Fruit fly (Drosophila melanogaster) whole organism, adult: ENCODE results near the gene CG32081.

ENCODE experiments used
- CG11617 ChIP-seq: fragments of 200-800 bp; sonication (Bioruptor generic); optimal IDR thresholded peaks from 2 replicates; lab custom pipeline; 2017; ENCODE audit warnings: mild to moderate bottlenecking, missing biosample characterization, missing genetic modification reagents, missing genetic modification characterization
- CG12768 ChIP-seq: fragments of 200-800 bp; sonication (Bioruptor generic); optimal IDR thresholded peaks from 2 replicates; lab custom pipeline; 2017; ENCODE audit warnings: missing biosample characterization, missing genetic modification characterization, mild to moderate bottlenecking, moderate library complexity, missing genetic modification reagents
- CG14711 ChIP-seq: fragments of 200-800 bp; sonication (Bioruptor generic); optimal IDR thresholded peaks from 2 replicates; lab custom pipeline; 2018; ENCODE audit warnings: missing biosample characterization, mild to moderate bottlenecking, missing genetic modification characterization, moderate library complexity
- CG1620 ChIP-seq: fragments of 200-800 bp; sonication (Bioruptor generic); optimal IDR thresholded peaks from 2 replicates; lab custom pipeline; 2016; ENCODE audit warnings: missing biosample characterization, missing genetic modification characterization
- CG33017 ChIP-seq: fragments of 200-800 bp; sonication (Bioruptor generic); optimal IDR thresholded peaks from 2 replicates; lab custom pipeline; 2018; ENCODE audit warnings: missing biosample characterization, mild to moderate bottlenecking, missing genetic modification characterization, moderate library complexity
- CG5204 ChIP-seq: fragments of 200-800 bp; sonication (Bioruptor generic); optimal IDR thresholded peaks from 2 replicates; lab custom pipeline; 2016; ENCODE audit warnings: missing biosample characterization, missing genetic modification characterization
- CG7045 ChIP-seq: fragments of 200-800 bp; sonication (Bioruptor generic); optimal IDR thresholded peaks from 2 replicates; lab custom pipeline; 2017; ENCODE audit warnings: missing biosample characterization, mild to moderate bottlenecking, missing genetic modification characterization
- CG7101 ChIP-seq: fragments of 200-800 bp; sonication (Bioruptor generic); optimal IDR thresholded peaks from 2 replicates; lab custom pipeline; 2018; ENCODE audit warnings: missing biosample characterization, mild to moderate bottlenecking, missing genetic modification characterization, moderate library complexity
- Clk ChIP-seq: fragments of 200-800 bp; sonication (Bioruptor generic); optimal IDR thresholded peaks from 2 replicates; lab custom pipeline; 2017; ENCODE audit warnings: missing biosample characterization, missing genetic modification characterization
- Crg-1 ChIP-seq: fragments of 200-800 bp; sonication (Bioruptor generic); optimal IDR thresholded peaks from 2 replicates; lab custom pipeline; 2016; ENCODE audit warnings: missing biosample characterization, missing genetic modification characterization
- Hr96 ChIP-seq: fragments of 200-800 bp; sonication (Bioruptor generic); optimal IDR thresholded peaks from 2 replicates; lab custom pipeline; 2016; ENCODE audit warnings: missing biosample characterization, missing genetic modification characterization
- Mnt ChIP-seq: fragments of 200-800 bp; sonication (Bioruptor generic); optimal IDR thresholded peaks from 2 replicates; lab custom pipeline; 2016; ENCODE audit warnings: missing biosample characterization, mild to moderate bottlenecking, missing genetic modification characterization
- bab1 ChIP-seq: fragments of 200-800 bp; sonication (Bioruptor generic); optimal IDR thresholded peaks from 3 replicates; lab custom pipeline; 2019; ENCODE audit warnings: missing biosample characterization, mild to moderate bottlenecking, missing genetic modification characterization, moderate library complexity
- cic ChIP-seq: fragments of 200-800 bp; sonication (Bioruptor generic); optimal IDR thresholded peaks from 2 replicates; lab custom pipeline; 2017; ENCODE audit warnings: missing biosample characterization, mild to moderate bottlenecking, missing genetic modification characterization, moderate library complexity
- cnc ChIP-seq, 2 experiments: fragments of >200 bp; optimal IDR thresholded peaks; 2 replicates each; lab custom pipeline; 2017
- kay ChIP-seq: fragments of 200-800 bp; sonication (Bioruptor generic); peaks from one replicate; lab custom pipeline; 2016; ENCODE audit warnings: missing biosample characterization, missing genetic modification characterization, borderline replicate concordance
- ovo ChIP-seq: fragments of 200-800 bp; sonication (Bioruptor generic); optimal IDR thresholded peaks from 2 replicates; lab custom pipeline; 2016; ENCODE audit warnings: missing biosample characterization, missing genetic modification characterization
- pad ChIP-seq: fragments of 200-800 bp; sonication (Bioruptor generic); optimal IDR thresholded peaks from 3 replicates; lab custom pipeline; 2017; ENCODE audit warnings: missing biosample characterization, missing genetic modification characterization, mild to moderate bottlenecking, moderate library complexity, missing genetic modification reagents
- tj ChIP-seq: fragments of 200-800 bp; sonication (Bioruptor generic); optimal IDR thresholded peaks from 3 replicates; lab custom pipeline; 2017; ENCODE audit warnings: missing biosample characterization, mild to moderate bottlenecking, missing genetic modification characterization, moderate library complexity
- toe ChIP-seq: fragments of 200-800 bp; sonication (Bioruptor generic); optimal IDR thresholded peaks from 2 replicates; lab custom pipeline; 2016; ENCODE audit warnings: missing biosample characterization, missing genetic modification characterization

The CG32081 gene

dm6 chr3L:11002923-11003322 lies 24.5 kb upstream of the CG32081 start:
- TF ChIP-seq Crg-1 (no peak), CG11617 (no peak), CG33017 (no peak)

- TF ChIP-seq tj (GFP tag; lab: Kevin White, UChicago) (no peak), CG7045 (no peak), CG7101 (tag; lab: Kevin White, UChicago) (no peak), Clk (GFP tag; lab: Kevin White, UChicago) (no peak), cic (GFP tag; lab: Kevin White, UChicago) (no peak), Crg-1 (no peak), Hr96 (GFP tag; lab: Kevin White, UChicago) (no peak), cnc (optimal IDR thresholded peaks at IDR 0.05; lab: Kevin White, UChicago) (no peak)
These were observed 23.4 kb upstream of the CG32081 start for dm6 chr3L:11003980-11004379.

DNA sequence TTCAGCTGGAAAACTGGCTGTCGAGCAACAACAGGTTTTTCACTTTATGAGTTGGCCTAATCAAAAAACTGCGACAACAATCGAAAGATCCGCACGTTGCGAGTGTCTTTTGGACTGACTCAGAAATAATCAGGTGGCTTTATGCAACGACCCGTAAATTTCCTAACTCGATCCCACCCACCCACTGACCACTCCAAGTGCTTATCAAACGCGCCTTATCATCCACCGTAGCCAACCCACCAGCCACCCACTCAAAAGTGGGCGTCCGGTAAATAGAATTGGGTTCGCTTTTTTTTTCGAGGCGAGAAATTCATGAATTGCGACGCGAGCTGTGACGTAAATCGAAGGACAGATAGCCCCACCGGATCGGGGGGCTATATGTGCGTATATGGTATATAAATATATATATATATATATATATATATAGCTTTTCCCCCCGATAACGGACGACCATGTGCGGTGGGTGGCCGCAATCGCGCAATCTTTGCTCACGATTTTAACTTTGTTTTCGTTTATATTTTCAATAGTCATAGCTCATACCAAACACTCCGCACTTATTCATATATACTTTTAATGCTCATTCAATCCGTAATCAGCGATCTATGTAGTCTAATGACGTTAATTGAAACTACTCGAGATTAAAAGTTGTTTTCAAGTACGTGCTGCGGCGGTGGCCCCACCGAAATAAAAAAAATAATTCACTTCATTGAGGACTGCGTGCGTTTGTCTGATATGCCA lies 22.5 kb upstream of the CG32081 start:
- no peak for TF ChIP-seq Mnt (GFP tag; lab: Kevin White, UChicago)
- TF ChIP-seq cic (GFP tag; lab: Kevin White, UChicago), result peak; percentile 55

DNA sequence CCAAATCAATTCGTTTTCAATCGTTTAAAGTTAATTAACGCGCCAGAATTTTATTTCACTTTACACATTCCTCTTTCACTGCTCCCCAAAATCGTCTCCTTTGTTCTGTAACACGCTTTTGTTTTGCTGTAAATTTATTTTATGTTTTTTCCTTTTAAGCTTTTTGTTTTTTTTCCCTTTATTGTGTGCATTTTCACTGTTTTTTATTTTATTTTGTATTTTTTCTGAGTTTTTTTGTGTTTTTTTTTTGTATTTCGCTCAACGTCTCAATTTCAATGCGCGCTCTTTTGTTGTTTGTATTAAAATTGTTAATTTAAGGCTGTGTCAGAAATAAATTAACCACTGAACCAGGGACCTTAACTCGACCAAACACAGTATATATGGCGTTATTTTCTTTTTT lies 20.9 kb upstream of the CG32081 start:
- TF ChIP-seq CG11617 (no peak), kay (GFP tag; lab: Kevin White, UChicago) (peak; percentile 10)

DNA sequence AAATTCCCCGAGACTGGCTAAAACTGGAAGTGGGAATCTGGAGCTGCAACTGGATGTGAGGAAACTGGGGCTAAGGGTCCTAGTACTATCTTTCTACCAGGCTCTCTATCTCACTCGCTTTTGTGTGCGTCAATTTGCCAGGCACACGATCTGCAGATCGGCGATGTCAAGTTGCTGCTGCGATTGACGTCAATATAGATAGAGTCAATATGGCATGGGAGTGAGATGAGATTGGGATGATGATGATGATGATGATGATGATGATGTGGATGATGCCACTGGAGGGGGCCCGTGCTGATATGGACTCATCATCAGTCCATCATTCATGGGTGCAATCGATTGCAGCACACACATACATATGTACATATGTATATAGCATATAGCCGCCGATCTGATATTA lies 19.6 kb upstream of the CG32081 start:
- no peak for TF ChIP-seq Hr96 (GFP tag; lab: Kevin White, UChicago)
- TF ChIP-seq CG33017, result no peak
- TF ChIP-seq CG11617, result no peak
- no peak for TF ChIP-seq CG7045
- no peak for TF ChIP-seq ovo
- TF ChIP-seq bab1 (GFP tag; lab: Kevin White, UChicago), result no peak
- TF ChIP-seq tj (GFP tag; lab: Kevin White, UChicago), result no peak

DNA sequence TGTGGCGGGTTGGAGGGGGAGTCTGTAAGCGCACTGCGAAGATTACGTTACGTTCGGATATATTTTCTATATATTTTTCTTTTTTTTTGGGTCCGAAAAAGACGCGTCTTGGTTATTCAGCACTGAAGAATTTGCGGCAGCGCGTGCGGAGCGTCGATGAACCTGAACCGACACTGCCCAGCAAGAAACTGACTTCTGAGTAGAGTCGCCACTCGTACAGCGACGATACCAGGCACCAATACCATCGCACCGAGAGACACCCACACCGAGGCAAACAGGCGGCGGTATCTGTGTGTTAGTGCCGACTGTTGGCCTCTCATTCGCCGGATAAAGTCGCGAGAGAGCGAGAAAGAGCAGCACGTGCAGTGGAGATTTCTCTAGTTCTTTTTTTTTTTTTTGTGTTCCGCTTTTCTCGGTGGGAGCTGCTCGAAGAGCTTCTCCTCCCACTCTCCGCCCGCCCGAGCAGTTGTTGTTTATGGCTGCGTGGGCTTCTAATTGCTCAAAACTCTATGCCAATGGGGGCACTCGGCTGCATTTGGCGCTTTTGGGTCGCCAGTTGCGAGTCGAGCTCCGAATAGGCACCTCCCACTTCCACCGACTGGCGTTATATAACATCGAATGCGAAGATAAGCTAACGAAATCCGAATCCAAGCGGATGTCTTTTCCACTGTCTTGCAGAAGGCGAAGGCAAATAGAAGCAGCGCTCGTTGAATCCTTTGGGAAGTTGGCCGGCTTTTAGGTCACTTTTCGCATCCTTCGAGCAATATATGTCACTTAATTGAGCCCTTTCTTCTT lies 18.2 kb upstream of the CG32081 start, which contains the start of gene klu:
klu (minus strand) TSS at position 189 of the 795 bp plus-strand sequence.
- TF ChIP-seq CG12768 (peak; percentile 28), tj (GFP tag; lab: Kevin White, UChicago) (peak; percentile 52), cic (GFP tag; lab: Kevin White, UChicago) (peak; percentile 75), pad (GFP tag; lab: Kevin White, UChicago) (no peak), CG33017 (peak; percentile 22), Crg-1 (no peak), Hr96 (GFP tag; lab: Kevin White, UChicago) (no peak), Mnt (GFP tag; lab: Kevin White, UChicago) (peak; percentile 52), CG7045 (peak; percentile 49), Clk (GFP tag; lab: Kevin White, UChicago) (no peak), bab1 (GFP tag; lab: Kevin White, UChicago) (no peak), CG1620 (no peak), CG7101 (tag; lab: Kevin White, UChicago) (no peak), ovo (no peak)

DNA sequence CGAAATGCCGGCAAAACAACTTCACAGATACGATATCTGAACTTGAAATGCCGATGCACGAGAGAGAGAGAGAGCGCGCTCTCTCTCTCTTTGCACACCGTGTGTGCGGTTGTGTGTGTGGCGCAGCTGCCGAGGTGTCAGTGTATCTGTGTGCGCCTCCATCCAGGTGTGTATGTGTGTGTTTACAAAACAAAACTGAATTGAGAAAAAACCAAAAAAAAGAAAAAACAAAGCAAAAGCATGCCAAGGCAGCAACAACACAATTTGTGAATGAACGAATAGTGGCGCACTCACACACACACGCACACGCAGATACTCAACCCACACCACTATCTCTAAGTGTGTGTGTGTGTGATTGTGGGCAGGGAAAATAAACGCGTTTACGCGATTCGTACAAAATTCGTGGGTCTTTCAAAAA lies 17.0 kb upstream of the CG32081 start:
- TF ChIP-seq CG33017 (peak; percentile 36), bab1 (GFP tag; lab: Kevin White, UChicago) (no peak), cic (GFP tag; lab: Kevin White, UChicago) (peak; percentile 98), kay (GFP tag; lab: Kevin White, UChicago) (no peak), CG14711 (no peak), CG11617 (peak; percentile 69), CG1620 (no peak), Hr96 (GFP tag; lab: Kevin White, UChicago) (peak; percentile 64), ovo (peak; percentile 31), CG5204 (GFP tag; lab: Kevin White, UChicago) (peak; percentile 7), pad (GFP tag; lab: Kevin White, UChicago) (no peak), CG12768 (peak; percentile 92), tj (GFP tag; lab: Kevin White, UChicago) (peak; percentile 70), cnc (optimal IDR thresholded peaks at IDR 0.05; lab: Kevin White, UChicago) (no peak), CG7045 (peak; percentile 82), toe (GFP tag; lab: Kevin White, UChicago) (peak; percentile 53), Crg-1 (no peak), Clk (GFP tag; lab: Kevin White, UChicago) (peak; percentile 58), CG7101 (tag; lab: Kevin White, UChicago) (peak; percentile 11), Mnt (GFP tag; lab: Kevin White, UChicago) (peak; percentile 72)
